Fruit fly (Drosophila melanogaster): Measurements from ENCODE around the gene CG15337.

DNA sequence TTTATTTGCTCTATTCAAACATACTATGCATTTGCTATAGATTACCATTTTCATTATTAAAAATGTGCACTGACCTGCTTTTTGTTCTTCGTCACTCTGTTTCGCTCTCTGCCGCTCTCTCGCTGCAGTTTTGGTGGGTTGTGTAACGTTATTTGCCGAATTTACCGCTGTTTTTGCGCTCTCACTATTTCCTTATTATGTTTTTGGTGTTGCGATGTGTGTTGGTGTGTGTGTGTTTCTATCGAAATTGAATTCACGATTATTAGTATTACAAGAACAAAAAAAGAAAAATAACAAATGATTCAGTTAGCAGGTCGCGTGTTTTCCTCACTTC, 44.5 kb upstream of the CG15337 start:
- TF ChIP-seq CG6792 (GFP tag; optimal IDR thresholded peaks at IDR 0.05) (no peak), Gug (GFP tag; IDR thresholded peaks at IDR 0.05) (no peak), CG32006 (GFP tag; optimal IDR thresholded peaks at IDR 0.05) (no peak), vri (GFP tag; optimal IDR thresholded peaks at IDR 0.05) (no peak), Eip78C (GFP tag) (no peak), CG15336 (GFP tag; IDR thresholded peaks at IDR 0.05) (no peak), esn (GFP tag; optimal IDR thresholded peaks at IDR 0.05) (no peak), topi (GFP tag; optimal IDR thresholded peaks at IDR 0.05) (no peak), CG6808 (GFP tag; optimal IDR thresholded peaks at IDR 0.05) (no peak), Sox102F (GFP tag; optimal IDR thresholded peaks at IDR 0.05) (no peak), CG34406 (GFP tag; optimal IDR thresholded peaks at IDR 0.05) (no peak), pdm3 (GFP tag; optimal IDR thresholded peaks at IDR 0.05) (no peak), ss (GFP tag; optimal IDR thresholded peaks at IDR 0.05) (no peak)
